Fruit fly (Drosophila melanogaster): ENCODE measurements around the gene CG2698.
"Not testable (repeated sequence)": the region's sequence is repeated elsewhere in the genome, so short reads cannot be mapped to it uniquely, and the experiment has no call there.

Gene CG2698

DNA sequence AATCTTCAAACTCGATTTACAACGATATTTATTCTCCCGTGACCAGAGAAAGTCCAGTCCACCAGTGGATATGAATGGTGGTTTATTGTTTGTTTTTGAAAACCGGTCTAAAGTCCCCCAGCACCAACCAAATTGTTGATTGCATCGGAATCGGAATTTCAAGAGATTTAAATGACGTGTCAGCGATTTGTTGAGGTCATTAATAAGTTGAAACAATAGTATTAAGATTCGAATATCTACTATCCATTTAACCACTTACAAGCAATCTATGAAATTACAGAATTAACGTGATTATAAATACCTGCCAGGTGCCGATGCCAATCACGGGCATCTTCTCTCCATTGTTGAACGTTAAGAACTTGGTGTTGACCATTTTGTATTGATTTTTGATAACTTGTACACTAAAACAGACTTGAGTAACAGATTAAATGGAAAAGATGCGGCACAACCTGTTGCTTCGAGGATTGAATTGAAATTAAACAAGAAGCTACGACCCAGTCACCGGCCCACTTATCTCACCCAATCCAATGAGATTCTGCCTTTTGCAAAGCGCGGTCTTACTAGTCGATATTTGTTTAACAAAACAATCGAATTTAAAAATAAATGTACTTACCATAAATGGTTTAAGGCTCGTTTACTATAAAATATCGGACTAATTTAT is 6.4 kb downstream of the CG2698 start, which contains the start of gene CG2767:
CG2767 (minus strand) TSS at position 516 of the 661 bp plus-strand sequence.
- TF ChIP-seq CTCF (optimal IDR thresholded peaks at IDR 0.05): no peak
- TF ChIP-seq CG8478 (optimal IDR thresholded peaks at IDR 0.05): no peak

DNA sequence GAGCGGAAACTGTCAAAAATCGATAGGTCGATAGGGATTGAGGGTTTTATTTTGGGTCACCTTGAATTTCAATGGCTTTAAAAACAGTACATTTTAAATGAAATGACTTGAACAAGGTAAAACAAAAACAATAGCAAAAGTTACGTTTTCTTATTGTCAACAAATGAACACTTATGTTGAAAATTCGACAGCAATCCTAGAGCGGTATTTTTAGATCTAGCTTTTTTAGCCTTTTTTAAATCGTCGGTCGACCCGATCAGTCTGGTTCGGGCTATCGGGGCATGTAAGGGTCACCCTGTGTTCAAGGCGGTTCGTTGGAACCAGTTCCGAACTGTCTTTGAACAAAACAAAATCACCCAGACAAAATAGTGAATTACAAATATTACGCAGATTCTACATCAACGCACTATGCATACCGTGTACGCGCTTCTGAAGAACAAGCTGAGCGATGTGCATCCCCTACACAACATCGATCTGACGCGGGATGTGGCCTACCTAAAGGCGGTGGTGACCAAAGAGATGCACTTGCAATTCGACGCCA is 7.8 kb downstream of the CG2698 start, which contains the start of the genes CG11052 and CG3223:
CG11052 (minus strand) TSS at position 218 of the 541 bp plus-strand sequence.
CG3223 (plus strand) TSS at position 321 of the 541 bp plus-strand sequence.
- TF ChIP-seq CG8478 (optimal IDR thresholded peaks at IDR 0.05): no peak
- no peak for TF ChIP-seq CTCF (optimal IDR thresholded peaks at IDR 0.05)

- TF ChIP-seq CG8478 (optimal IDR thresholded peaks at IDR 0.05) (no peak), CTCF (optimal IDR thresholded peaks at IDR 0.05) (no peak)
These were observed 12.0 kb downstream of the CG2698 start, which contains the start of the genes CG10435 and Pbp95 for dm6 chr3R:8013121-8014009. Gene CG10435 (minus strand): TSS chr3R:8013201. Gene Pbp95 (plus strand): TSS chr3R:8013791.

dm6 chr3R:8026515-8026914 is 25.2 kb downstream of the CG2698 start:
- no peak for TF ChIP-seq CG8478 (optimal IDR thresholded peaks at IDR 0.05)
- TF ChIP-seq CTCF (optimal IDR thresholded peaks at IDR 0.05): no peak

dm6 chr3R:8027203-8027688 is 25.9 kb downstream of the CG2698 start:
- TF ChIP-seq CTCF (optimal IDR thresholded peaks at IDR 0.05) (no peak), CG8478 (optimal IDR thresholded peaks at IDR 0.05) (no peak)

dm6 chr3R:8029496-8030013 is 28.2 kb downstream of the CG2698 start, which contains the start of gene ImpE3:
Gene ImpE3 (minus strand): TSS chr3R:8029546.
- TF ChIP-seq CG8478 (optimal IDR thresholded peaks at IDR 0.05): no peak
- TF ChIP-seq CTCF (optimal IDR thresholded peaks at IDR 0.05): no peak

dm6 chr3R:8030151-8030899 is 29.0 kb downstream of the CG2698 start, which contains the start of the genes CG10903 and CG2747:
Gene CG10903 (plus strand): TSS chr3R:8030411.
Gene CG2747 (minus strand): TSS chr3R:8030790.
- TF ChIP-seq CG8478 (optimal IDR thresholded peaks at IDR 0.05) (no peak), CTCF (optimal IDR thresholded peaks at IDR 0.05) (no peak)

DNA sequence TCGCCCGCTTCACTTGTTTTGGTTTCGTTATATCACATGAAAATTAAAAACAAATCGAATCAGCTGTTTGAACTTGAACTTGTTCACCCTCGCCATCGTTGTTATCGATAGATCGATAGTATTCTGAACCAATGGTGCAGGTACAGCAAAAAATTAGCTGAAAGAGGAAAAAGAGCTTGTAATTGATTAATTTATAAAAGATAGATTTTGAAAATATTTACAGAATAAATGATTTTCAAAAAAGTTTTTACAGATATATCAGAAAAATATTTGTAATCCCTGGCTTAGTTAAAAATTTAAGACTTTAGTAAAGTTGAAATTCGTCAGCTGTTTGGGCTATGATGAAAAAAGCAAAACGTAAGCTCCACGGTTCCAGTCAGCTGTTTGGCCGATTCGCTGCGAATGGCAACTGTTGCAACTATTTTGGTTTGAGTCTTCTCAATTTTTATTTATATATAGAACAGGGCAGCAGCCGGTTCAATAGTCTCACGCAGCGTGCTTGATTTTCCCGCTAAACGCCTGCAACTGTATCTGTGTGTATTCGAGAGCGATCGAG is 31.6 kb downstream of the CG2698 start, which contains the start of the genes CG11035 and unc-45:
CG11035 (minus strand) TSS at position 87 of the 556 bp plus-strand sequence.
unc-45 (plus strand) TSS at position 379 of the 556 bp plus-strand sequence.
- TF ChIP-seq CG8478 (optimal IDR thresholded peaks at IDR 0.05) (no peak), CTCF (optimal IDR thresholded peaks at IDR 0.05) (no peak)

dm6 chr3R:8037896-8038295 is 36.5 kb downstream of the CG2698 start:
- TF ChIP-seq CG8478 (optimal IDR thresholded peaks at IDR 0.05) (no peak), CTCF (optimal IDR thresholded peaks at IDR 0.05) (no peak)

- no peak for TF ChIP-seq CG8478 (optimal IDR thresholded peaks at IDR 0.05)
- no peak for TF ChIP-seq CTCF (optimal IDR thresholded peaks at IDR 0.05)
These were observed 37.6 kb downstream of the CG2698 start for dm6 chr3R:8038927-8039326.

DNA sequence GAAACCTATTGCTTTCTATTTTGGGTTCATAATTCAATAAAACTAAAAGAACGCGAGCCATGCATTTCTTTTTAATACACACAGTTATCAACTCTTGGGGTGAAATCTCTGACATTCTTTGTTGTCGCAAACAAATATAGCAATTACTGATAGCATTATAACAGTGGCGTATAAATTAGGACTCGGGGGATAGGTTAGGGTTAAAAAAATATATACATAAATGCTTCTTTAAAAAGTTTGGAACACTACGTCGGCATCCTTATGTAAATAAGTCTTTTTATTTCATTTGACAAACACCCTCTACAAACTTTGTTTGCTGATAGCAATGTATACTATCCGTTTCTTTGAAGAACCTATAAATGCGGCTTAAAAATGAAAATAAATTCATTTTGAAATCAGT is 39.5 kb downstream of the CG2698 start, which contains the start of gene CG43060:
CG43060 (plus strand) TSS at position 382 of the 400 bp plus-strand sequence.
- no peak for TF ChIP-seq CG8478 (optimal IDR thresholded peaks at IDR 0.05)
- TF ChIP-seq CTCF (optimal IDR thresholded peaks at IDR 0.05): no peak

DNA sequence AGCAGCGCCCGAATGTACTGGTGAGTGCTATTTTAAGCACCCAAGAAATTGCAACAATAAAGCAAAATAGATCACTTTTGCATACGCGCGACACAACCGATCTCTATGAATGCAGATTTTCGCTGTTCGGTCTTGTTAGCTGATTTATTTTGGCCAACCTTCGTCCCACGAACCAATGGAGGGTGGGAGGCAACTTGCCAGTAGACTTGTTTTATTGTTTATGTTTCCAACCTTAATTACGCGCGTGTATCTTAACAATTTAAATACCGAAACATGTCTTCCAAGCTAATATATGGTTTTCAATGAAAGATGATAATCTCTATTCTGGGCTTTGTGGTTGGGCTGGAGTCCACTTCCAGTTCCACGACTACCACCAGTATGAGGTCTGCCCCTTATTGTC is 47.5 kb downstream of the CG2698 start, which contains the start of gene CG43618:
CG43618 (plus strand) TSS at position 301 of the 400 bp plus-strand sequence.
- TF ChIP-seq CTCF, CG8478 (optimal IDR thresholded peaks at IDR 0.05): not testable (repeated sequence)

DNA sequence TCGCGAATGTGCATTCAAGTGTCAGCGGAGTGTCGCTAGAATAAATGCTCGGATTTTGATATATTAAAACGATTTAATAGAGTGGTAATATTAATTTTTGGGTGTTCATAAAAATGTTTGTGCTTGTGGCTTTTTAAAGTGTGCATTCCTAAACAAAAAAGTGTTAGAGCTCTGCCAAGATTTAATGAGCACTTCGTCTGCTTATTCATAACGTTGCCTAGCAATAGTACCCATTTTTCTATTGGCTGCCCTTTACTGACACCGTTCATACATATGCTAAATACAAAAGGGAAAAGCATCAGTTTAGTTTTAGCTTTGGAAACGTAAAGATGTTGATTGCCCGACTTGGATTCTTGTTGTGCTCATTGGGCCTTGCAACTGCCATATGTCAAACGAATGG is 48.0 kb downstream of the CG2698 start, which contains the start of gene CG43061:
CG43061 (plus strand) TSS at position 301 of the 400 bp plus-strand sequence.
- not testable (repeated sequence) for TF ChIP-seq CTCF, CG8478 (optimal IDR thresholded peaks at IDR 0.05)

Data from S2 (cell line).